Worm (Caenorhabditis elegans) whole organism, L1 larva: ENCODE measurements around the gene gck-1.
"Not testable (repeated sequence)": the region's sequence is repeated elsewhere in the genome, so short reads cannot be mapped to it uniquely, and the experiment has no call there.

Experiments
- aly-2 ChIP-seq: fragments of 150-350 bp; optimal IDR thresholded peaks from 2 replicates; lab custom pipeline; 2014; ENCODE audit warnings: missing biosample characterization, missing genetic modification characterization
- blmp-1 ChIP-seq: fragments of 150-350 bp; optimal IDR thresholded peaks from 2 replicates; lab custom pipeline; 2014; ENCODE audit warnings: missing biosample characterization, missing genetic modification characterization
- egl-27 ChIP-seq, 2 experiments: fragments of 150-350 bp in 1 of 2; sonication (generic microtip); optimal IDR thresholded peaks; 3 replicates each; lab custom pipeline; 2017 to 2018; ENCODE audit warnings: missing biosample characterization in 2 of 2, missing genetic modification characterization in 2 of 2, missing genetic modification reagents in 2 of 2
- elt-3 ChIP-seq, 6 experiments: fragments of 150-350 bp in 1 of 6; sonication (generic microtip); optimal IDR thresholded peaks; 2 replicates each; lab custom pipeline; 2017 to 2018; ENCODE audit warnings: missing biosample characterization in 6 of 6, missing genetic modification characterization in 6 of 6, inconsistent platforms in 1 of 6
- fkh-10 ChIP-seq: sonication (generic microtip); optimal IDR thresholded peaks from 2 replicates; lab custom pipeline; 2017; ENCODE audit warnings: missing biosample characterization, missing genetic modification reagents, missing genetic modification characterization
- irx-1 ChIP-seq: sonication (generic microtip); optimal IDR thresholded peaks from 2 replicates; lab custom pipeline; 2016; ENCODE audit warnings: missing genetic modification characterization, missing compliant biosample characterization
- lin-15B ChIP-seq: fragments of 150-350 bp; sonication (generic microtip); optimal IDR thresholded peaks from 3 replicates; lab custom pipeline; 2014; ENCODE audit warnings: missing biosample characterization, missing genetic modification characterization
- nhr-12 ChIP-seq: sonication (generic microtip); optimal IDR thresholded peaks from 2 replicates; lab custom pipeline; 2017; ENCODE audit warnings: missing biosample characterization, missing genetic modification characterization
- nhr-77 ChIP-seq: fragments of 150-350 bp; optimal IDR thresholded peaks from 2 replicates; lab custom pipeline; 2014; ENCODE audit warnings: missing biosample characterization, missing genetic modification characterization
- pqm-1 ChIP-seq: sonication (generic microtip); optimal IDR thresholded peaks from 3 replicates; lab custom pipeline; 2017; ENCODE audit warnings: missing biosample characterization, missing genetic modification characterization
- skn-1 ChIP-seq: fragments of 150-350 bp; optimal IDR thresholded peaks from 2 replicates; lab custom pipeline; 2014; ENCODE audit warnings: missing biosample characterization, missing genetic modification characterization
- unc-130 ChIP-seq: fragments of 150-350 bp; optimal IDR thresholded peaks from 2 replicates; lab custom pipeline; 2017; ENCODE audit warnings: missing biosample characterization, missing genetic modification characterization, inconsistent platforms
- ztf-4 ChIP-seq: fragments of 150-350 bp; optimal IDR thresholded peaks from 2 replicates; lab custom pipeline; 2014; ENCODE audit warnings: missing biosample characterization, missing genetic modification characterization

ce11 chrV:8923976-8924375 lies 23.6 kb upstream of the gck-1 start:
- not testable (repeated sequence) for TF ChIP-seq nhr-77; blmp-1 (tag; lab: Kevin White, UChicago); skn-1; pqm-1 (tag; lab: Kevin White, UChicago); ztf-4 (tag; lab: Kevin White, UChicago); irx-1 (tag; lab: Kevin White, UChicago); egl-27 (tag; optimal IDR thresholded peaks at IDR 0.05; lab: Kevin White, UChicago); nhr-12 (tag; lab: Kevin White, UChicago); fkh-10 (GFP tag; lab: Kevin White, UChicago); unc-130 (tag; lab: Kevin White, UChicago); elt-3 (tag; optimal IDR thresholded peaks at IDR 0.05; lab: Kevin White, UChicago); aly-2 (tag; lab: Kevin White, UChicago); lin-15B (tag; lab: Kevin White, UChicago)
